Fruit fly (Drosophila melanogaster) whole organism, adult: Measurements from ENCODE around the gene mesh.

Experiments used
- CG11617 ChIP-seq: fragments of 200-800 bp; sonication (Bioruptor generic); optimal IDR thresholded peaks from 2 replicates; lab custom pipeline; 2017; ENCODE audit warnings: mild to moderate bottlenecking, missing biosample characterization, missing genetic modification reagents, missing genetic modification characterization
- CG12768 ChIP-seq: fragments of 200-800 bp; sonication (Bioruptor generic); optimal IDR thresholded peaks from 2 replicates; lab custom pipeline; 2017; ENCODE audit warnings: missing biosample characterization, missing genetic modification characterization, mild to moderate bottlenecking, moderate library complexity, missing genetic modification reagents
- CG14711 ChIP-seq: fragments of 200-800 bp; sonication (Bioruptor generic); optimal IDR thresholded peaks from 2 replicates; lab custom pipeline; 2018; ENCODE audit warnings: missing biosample characterization, mild to moderate bottlenecking, missing genetic modification characterization, moderate library complexity
- CG1620 ChIP-seq: fragments of 200-800 bp; sonication (Bioruptor generic); optimal IDR thresholded peaks from 2 replicates; lab custom pipeline; 2016; ENCODE audit warnings: missing biosample characterization, missing genetic modification characterization
- CG33017 ChIP-seq: fragments of 200-800 bp; sonication (Bioruptor generic); optimal IDR thresholded peaks from 2 replicates; lab custom pipeline; 2018; ENCODE audit warnings: missing biosample characterization, mild to moderate bottlenecking, missing genetic modification characterization, moderate library complexity
- CG5204 ChIP-seq: fragments of 200-800 bp; sonication (Bioruptor generic); optimal IDR thresholded peaks from 2 replicates; lab custom pipeline; 2016; ENCODE audit warnings: missing biosample characterization, missing genetic modification characterization
- CG7045 ChIP-seq: fragments of 200-800 bp; sonication (Bioruptor generic); optimal IDR thresholded peaks from 2 replicates; lab custom pipeline; 2017; ENCODE audit warnings: missing biosample characterization, mild to moderate bottlenecking, missing genetic modification characterization
- CG7101 ChIP-seq: fragments of 200-800 bp; sonication (Bioruptor generic); optimal IDR thresholded peaks from 2 replicates; lab custom pipeline; 2018; ENCODE audit warnings: missing biosample characterization, mild to moderate bottlenecking, missing genetic modification characterization, moderate library complexity
- Clk ChIP-seq: fragments of 200-800 bp; sonication (Bioruptor generic); optimal IDR thresholded peaks from 2 replicates; lab custom pipeline; 2017; ENCODE audit warnings: missing biosample characterization, missing genetic modification characterization
- Crg-1 ChIP-seq: fragments of 200-800 bp; sonication (Bioruptor generic); optimal IDR thresholded peaks from 2 replicates; lab custom pipeline; 2016; ENCODE audit warnings: missing biosample characterization, missing genetic modification characterization
- Hr96 ChIP-seq: fragments of 200-800 bp; sonication (Bioruptor generic); optimal IDR thresholded peaks from 2 replicates; lab custom pipeline; 2016; ENCODE audit warnings: missing biosample characterization, missing genetic modification characterization
- Mnt ChIP-seq: fragments of 200-800 bp; sonication (Bioruptor generic); optimal IDR thresholded peaks from 2 replicates; lab custom pipeline; 2016; ENCODE audit warnings: missing biosample characterization, mild to moderate bottlenecking, missing genetic modification characterization
- bab1 ChIP-seq: fragments of 200-800 bp; sonication (Bioruptor generic); optimal IDR thresholded peaks from 3 replicates; lab custom pipeline; 2019; ENCODE audit warnings: missing biosample characterization, mild to moderate bottlenecking, missing genetic modification characterization, moderate library complexity
- cic ChIP-seq: fragments of 200-800 bp; sonication (Bioruptor generic); optimal IDR thresholded peaks from 2 replicates; lab custom pipeline; 2017; ENCODE audit warnings: missing biosample characterization, mild to moderate bottlenecking, missing genetic modification characterization, moderate library complexity
- cnc ChIP-seq, 2 experiments: fragments of >200 bp; optimal IDR thresholded peaks; 2 replicates each; lab custom pipeline; 2017
- kay ChIP-seq: fragments of 200-800 bp; sonication (Bioruptor generic); peaks from one replicate; lab custom pipeline; 2016; ENCODE audit warnings: missing biosample characterization, missing genetic modification characterization, borderline replicate concordance
- ovo ChIP-seq: fragments of 200-800 bp; sonication (Bioruptor generic); optimal IDR thresholded peaks from 2 replicates; lab custom pipeline; 2016; ENCODE audit warnings: missing biosample characterization, missing genetic modification characterization
- pad ChIP-seq: fragments of 200-800 bp; sonication (Bioruptor generic); optimal IDR thresholded peaks from 3 replicates; lab custom pipeline; 2017; ENCODE audit warnings: missing biosample characterization, missing genetic modification characterization, mild to moderate bottlenecking, moderate library complexity, missing genetic modification reagents
- tj ChIP-seq: fragments of 200-800 bp; sonication (Bioruptor generic); optimal IDR thresholded peaks from 3 replicates; lab custom pipeline; 2017; ENCODE audit warnings: missing biosample characterization, mild to moderate bottlenecking, missing genetic modification characterization, moderate library complexity
- toe ChIP-seq: fragments of 200-800 bp; sonication (Bioruptor generic); optimal IDR thresholded peaks from 2 replicates; lab custom pipeline; 2016; ENCODE audit warnings: missing biosample characterization, missing genetic modification characterization

mesh gene

dm6 chr3R:31195695-31196113 is at the start of gene mesh:
Gene mesh, minus strand, starts transcription at chr3R:31195762.
- TF ChIP-seq CG33017 (tag; lab: Kevin White, UChicago), result peak; percentile 14
- TF ChIP-seq cic (GFP tag; lab: Kevin White, UChicago), result peak; percentile 90
- TF ChIP-seq Mnt (GFP tag; lab: Kevin White, UChicago), result peak; percentile 26
- TF ChIP-seq ovo, result peak; percentile 44
- TF ChIP-seq CG7101 (tag; lab: Kevin White, UChicago), result peak; percentile 17
- no peak for TF ChIP-seq bab1 (GFP tag; lab: Kevin White, UChicago)
- TF ChIP-seq toe (GFP tag; lab: Kevin White, UChicago), result no peak
- peak; percentile 4 for TF ChIP-seq CG14711 (tag; lab: Kevin White, UChicago)

DNA sequence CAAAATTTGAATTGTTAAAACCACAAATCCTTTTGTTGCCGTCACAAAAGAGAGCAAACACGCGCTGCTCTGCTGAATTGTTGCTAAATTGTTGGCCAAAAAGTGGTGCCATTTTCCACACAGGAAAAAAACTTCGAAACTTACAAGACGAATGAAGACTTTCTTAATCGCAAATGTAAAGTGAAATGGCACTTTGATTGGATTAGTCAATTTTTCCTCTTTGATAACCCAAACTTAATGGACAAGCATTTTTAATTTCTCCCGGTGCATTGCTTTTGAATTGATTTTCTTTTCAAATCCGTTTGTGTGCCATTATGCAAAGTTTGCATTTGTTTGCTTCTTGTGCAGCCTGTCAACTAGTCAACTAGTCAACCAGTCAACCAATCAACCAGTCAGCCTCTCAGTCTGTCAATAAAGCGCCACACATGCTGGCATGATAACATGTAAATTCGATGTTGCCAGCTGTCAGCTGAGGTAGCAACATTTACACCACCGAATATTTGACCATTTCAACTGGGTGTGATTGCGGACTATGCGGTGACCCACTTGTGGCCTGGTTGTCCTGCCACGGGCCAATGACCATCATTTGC is 47.6 kb upstream of the mesh start:
- TF ChIP-seq CG7045 (GFP tag; lab: Kevin White, UChicago), result no peak
- no peak for TF ChIP-seq kay
- no peak for TF ChIP-seq Crg-1 (GFP tag; lab: Kevin White, UChicago)
- no peak for TF ChIP-seq CG14711 (tag; lab: Kevin White, UChicago)
- TF ChIP-seq Hr96 (GFP tag; lab: Kevin White, UChicago), result no peak
- TF ChIP-seq toe (GFP tag; lab: Kevin White, UChicago), result no peak
- no peak for TF ChIP-seq bab1 (GFP tag; lab: Kevin White, UChicago)
- no peak for TF ChIP-seq cnc (optimal IDR thresholded peaks at IDR 0.05; lab: Kevin White, UChicago)
- no peak for TF ChIP-seq pad (GFP tag; lab: Kevin White, UChicago)
- no peak for TF ChIP-seq Clk
- no peak for TF ChIP-seq Mnt (GFP tag; lab: Kevin White, UChicago)
- TF ChIP-seq tj (GFP tag; lab: Kevin White, UChicago), result no peak
- no peak for TF ChIP-seq CG33017 (tag; lab: Kevin White, UChicago)
- TF ChIP-seq ovo, result no peak
- TF ChIP-seq CG7101 (tag; lab: Kevin White, UChicago), result no peak
- TF ChIP-seq CG11617 (GFP tag; lab: Kevin White, UChicago), result no peak
- no peak for TF ChIP-seq CG1620
- TF ChIP-seq cic (GFP tag; lab: Kevin White, UChicago), result no peak
- TF ChIP-seq CG5204 (GFP tag; lab: Kevin White, UChicago), result no peak
- TF ChIP-seq CG12768 (GFP tag; lab: Kevin White, UChicago), result no peak

- no peak for TF ChIP-seq toe (GFP tag; lab: Kevin White, UChicago)
- no peak for TF ChIP-seq ovo
- no peak for TF ChIP-seq tj (GFP tag; lab: Kevin White, UChicago)
- TF ChIP-seq CG7101 (tag; lab: Kevin White, UChicago), result no peak
- no peak for TF ChIP-seq Crg-1 (GFP tag; lab: Kevin White, UChicago)
- no peak for TF ChIP-seq Clk
- TF ChIP-seq CG1620, result no peak
- TF ChIP-seq CG5204 (GFP tag; lab: Kevin White, UChicago), result no peak
Observed at dm6 chr3R:31241109-31241508, 45.5 kb upstream of the mesh start.

dm6 chr3R:31240023-31240422 is 44.5 kb upstream of the mesh start:
- TF ChIP-seq Hr96 (GFP tag; lab: Kevin White, UChicago), result no peak
- no peak for TF ChIP-seq toe (GFP tag; lab: Kevin White, UChicago)
- TF ChIP-seq Clk, result no peak
- TF ChIP-seq CG1620, result no peak
- no peak for TF ChIP-seq CG7101 (tag; lab: Kevin White, UChicago)
- TF ChIP-seq tj (GFP tag; lab: Kevin White, UChicago), result no peak
- TF ChIP-seq cic (GFP tag; lab: Kevin White, UChicago), result no peak
- no peak for TF ChIP-seq CG7045 (GFP tag; lab: Kevin White, UChicago)
- no peak for TF ChIP-seq CG12768 (GFP tag; lab: Kevin White, UChicago)
- no peak for TF ChIP-seq pad (GFP tag; lab: Kevin White, UChicago)
- TF ChIP-seq Crg-1 (GFP tag; lab: Kevin White, UChicago), result no peak

- TF ChIP-seq Mnt (GFP tag; lab: Kevin White, UChicago), result no peak
- TF ChIP-seq toe (GFP tag; lab: Kevin White, UChicago), result no peak
- TF ChIP-seq pad (GFP tag; lab: Kevin White, UChicago), result no peak
- no peak for TF ChIP-seq CG5204 (GFP tag; lab: Kevin White, UChicago)
- no peak for TF ChIP-seq Hr96 (GFP tag; lab: Kevin White, UChicago)
- no peak for TF ChIP-seq bab1 (GFP tag; lab: Kevin White, UChicago)
- no peak for TF ChIP-seq CG1620
- no peak for TF ChIP-seq tj (GFP tag; lab: Kevin White, UChicago)
- TF ChIP-seq CG14711 (tag; lab: Kevin White, UChicago), result no peak
- no peak for TF ChIP-seq CG11617 (GFP tag; lab: Kevin White, UChicago)
- no peak for TF ChIP-seq CG33017 (tag; lab: Kevin White, UChicago)
- no peak for TF ChIP-seq kay
Observed at dm6 chr3R:31235262-31235661, 39.7 kb upstream of the mesh start, which contains the start of gene CG15564. Gene CG15564, minus strand, starts transcription at chr3R:31235362.

DNA sequence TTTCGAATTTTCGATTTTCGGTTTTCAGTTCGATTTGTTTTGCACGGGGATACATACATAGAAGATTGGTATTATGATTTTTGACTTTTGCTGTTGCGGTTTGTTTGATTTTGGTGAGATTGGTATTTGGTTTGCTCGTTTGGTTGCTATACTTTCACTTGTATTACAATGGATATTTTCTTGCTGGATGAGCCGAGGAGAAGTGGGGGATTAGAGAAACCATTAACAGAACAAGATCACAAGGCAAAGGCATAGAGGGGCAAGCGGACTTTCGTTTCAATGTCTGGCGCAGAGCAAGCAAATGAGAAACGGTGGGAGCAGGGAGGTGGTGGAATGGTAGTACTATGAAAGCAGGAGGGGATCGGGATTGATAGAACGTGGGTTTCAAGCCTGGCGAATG is 36.7 kb upstream of the mesh start, which contains the start of gene CG15563:
Gene CG15563 (minus strand): TSS at position 101 of the 400 bp plus-strand sequence.
- TF ChIP-seq CG7045 (GFP tag; lab: Kevin White, UChicago), result no peak
- no peak for TF ChIP-seq toe (GFP tag; lab: Kevin White, UChicago)
- TF ChIP-seq tj (GFP tag; lab: Kevin White, UChicago), result no peak
- no peak for TF ChIP-seq Crg-1 (GFP tag; lab: Kevin White, UChicago)
- TF ChIP-seq cnc (optimal IDR thresholded peaks at IDR 0.05; lab: Kevin White, UChicago), result no peak
- no peak for TF ChIP-seq ovo
- no peak for TF ChIP-seq CG11617 (GFP tag; lab: Kevin White, UChicago)
- TF ChIP-seq bab1 (GFP tag; lab: Kevin White, UChicago), result no peak
- no peak for TF ChIP-seq CG1620
- no peak for TF ChIP-seq kay
- TF ChIP-seq CG12768 (GFP tag; lab: Kevin White, UChicago), result no peak
- TF ChIP-seq Mnt (GFP tag; lab: Kevin White, UChicago), result no peak
- no peak for TF ChIP-seq Clk
